Worm (Caenorhabditis elegans) whole organism, L1 larva: Measurements from ENCODE around the gene Y22D7AL.16.

Experiments
- C04F5.9 ChIP-seq: sonication (generic microtip); optimal IDR thresholded peaks from 2 replicates; lab custom pipeline; 2016; ENCODE audit warnings: missing genetic modification characterization, missing compliant biosample characterization
- C16A3.4 ChIP-seq: fragments of 150-350 bp; optimal IDR thresholded peaks from 2 replicates; lab custom pipeline; 2014; ENCODE audit warnings: missing biosample characterization, missing genetic modification characterization
- C34B4.2 ChIP-seq: sonication (generic microtip); optimal IDR thresholded peaks from 2 replicates; lab custom pipeline; 2017; ENCODE audit warnings: mild to moderate bottlenecking, missing genetic modification characterization, missing compliant biosample characterization
- F16B12.6 ChIP-seq: fragments of 150-350 bp; optimal IDR thresholded peaks from 2 replicates; lab custom pipeline; 2014; ENCODE audit warnings: missing biosample characterization, missing genetic modification characterization
- Y116A8C.19 ChIP-seq: sonication (generic microtip); optimal IDR thresholded peaks from 2 replicates; lab custom pipeline; 2016; ENCODE audit warnings: missing compliant biosample characterization, missing genetic modification characterization, borderline replicate concordance
- aha-1 ChIP-seq: fragments of 150-350 bp; optimal IDR thresholded peaks from 2 replicates; lab custom pipeline; 2014; ENCODE audit warnings: missing biosample characterization, missing genetic modification characterization
- alr-1 ChIP-seq: fragments of 200-800 bp; sonication (Bioruptor generic); optimal IDR thresholded peaks from 2 replicates; lab custom pipeline; 2018; ENCODE audit warnings: borderline replicate concordance, mild to moderate bottlenecking, missing genetic modification characterization, missing compliant biosample characterization
- ceh-88 ChIP-seq: fragments of 200-800 bp; sonication (Bioruptor generic); IDR thresholded peaks from 2 replicates; pipeline ENCODE4 v1.3.6; 2022; ENCODE audit warnings: missing genetic modification characterization, missing compliant biosample characterization
- ces-1 ChIP-seq: fragments of 150-350 bp; optimal IDR thresholded peaks from 2 replicates; lab custom pipeline; 2014; ENCODE audit warnings: missing biosample characterization, missing genetic modification reagents, missing genetic modification characterization
- dpl-1 ChIP-seq, 3 experiments: fragments of 150-350 bp in 2 of 3; sonication (generic microtip) in 1 of 3; optimal IDR thresholded peaks; 2 replicates each; lab custom pipeline; 2014 to 2017; ENCODE audit warnings: missing biosample characterization in 3 of 3, missing genetic modification characterization in 3 of 3, missing genetic modification reagents in 3 of 3
- dsc-1 ChIP-seq: sonication (generic microtip); optimal IDR thresholded peaks from 2 replicates; lab custom pipeline; 2016; ENCODE audit warnings: mild to moderate bottlenecking, missing genetic modification characterization, missing compliant biosample characterization
- efl-3 ChIP-seq: fragments of 200-800 bp; sonication (Bioruptor generic); optimal IDR thresholded peaks from 2 replicates; lab custom pipeline; 2018; ENCODE audit warnings: mild to moderate bottlenecking, missing genetic modification characterization, missing compliant biosample characterization
- egl-27 ChIP-seq, 2 experiments: fragments of 150-350 bp in 1 of 2; sonication (generic microtip); optimal IDR thresholded peaks; 3 replicates each; lab custom pipeline; 2017 to 2018; ENCODE audit warnings: missing biosample characterization in 2 of 2, missing genetic modification characterization in 2 of 2, missing genetic modification reagents in 2 of 2
- elt-2 ChIP-seq: sonication (generic microtip); optimal IDR thresholded peaks from 2 replicates; lab custom pipeline; 2016; ENCODE audit warnings: missing genetic modification characterization, mild to moderate bottlenecking, inconsistent platforms, missing compliant biosample characterization, missing genetic modification reagents
- fos-1 ChIP-seq: fragments of 150-350 bp; optimal IDR thresholded peaks from 2 replicates; lab custom pipeline; 2014; ENCODE audit warnings: missing biosample characterization, missing genetic modification characterization
- grh-1 ChIP-seq: fragments of 200-800 bp; sonication (Bioruptor generic); IDR thresholded peaks from 2 replicates; pipeline ENCODE4 v1.3.6; 2022; ENCODE audit warnings: missing genetic modification reagents, missing genetic modification characterization, missing compliant biosample characterization
- hlh-4 ChIP-seq: sonication (generic microtip); optimal IDR thresholded peaks from 2 replicates; lab custom pipeline; 2016; ENCODE audit warnings: mild to moderate bottlenecking, missing genetic modification characterization, missing compliant biosample characterization
- hpl-2 ChIP-seq: fragments of 150-350 bp; optimal IDR thresholded peaks from 2 replicates; lab custom pipeline; 2014; ENCODE audit warnings: missing biosample characterization, missing genetic modification reagents, missing genetic modification characterization
- irx-1 ChIP-seq: sonication (generic microtip); optimal IDR thresholded peaks from 2 replicates; lab custom pipeline; 2016; ENCODE audit warnings: missing genetic modification characterization, missing compliant biosample characterization
- isw-1 ChIP-seq: fragments of 200-800 bp; sonication (Bioruptor generic); IDR thresholded peaks from 2 replicates; pipeline ENCODE4 v1.3.6; 2022; ENCODE audit warnings: missing genetic modification characterization, missing compliant biosample characterization
- lin-14 ChIP-seq: fragments of 200-800 bp; sonication (Bioruptor generic); optimal IDR thresholded peaks from 2 replicates; lab custom pipeline; 2018; ENCODE audit warnings: mild to moderate bottlenecking, missing genetic modification characterization, moderate library complexity, missing compliant biosample characterization
- lin-35 ChIP-seq, 2 experiments: fragments of 150-350 bp; optimal IDR thresholded peaks; 2 replicates each; lab custom pipeline; 2014; ENCODE audit warnings: missing biosample characterization in 2 of 2, missing genetic modification characterization in 2 of 2, missing genetic modification reagents in 2 of 2
- mep-1 ChIP-seq: fragments of 150-350 bp; optimal IDR thresholded peaks from 2 replicates; lab custom pipeline; 2014; ENCODE audit warnings: missing biosample characterization, missing genetic modification characterization
- nhr-11 ChIP-seq: fragments of 150-350 bp; optimal IDR thresholded peaks from 2 replicates; lab custom pipeline; 2014; ENCODE audit warnings: missing biosample characterization, missing genetic modification characterization
- nhr-12 ChIP-seq: sonication (generic microtip); optimal IDR thresholded peaks from 2 replicates; lab custom pipeline; 2017; ENCODE audit warnings: missing biosample characterization, missing genetic modification characterization
- nhr-71 ChIP-seq: sonication (generic microtip); optimal IDR thresholded peaks from 2 replicates; lab custom pipeline; 2016; ENCODE audit warnings: mild to moderate bottlenecking, missing genetic modification characterization, moderate library complexity, missing compliant biosample characterization
- pag-3 ChIP-seq: sonication (generic microtip); optimal IDR thresholded peaks from 2 replicates; lab custom pipeline; 2017; ENCODE audit warnings: missing genetic modification characterization, mild to moderate bottlenecking, missing compliant biosample characterization, antibody characterized with exemption, borderline replicate concordance; ENCODE audit not compliant: insufficient read depth
- rnt-1 ChIP-seq: sonication (generic microtip); optimal IDR thresholded peaks from 2 replicates; lab custom pipeline; 2016; ENCODE audit warnings: mild to moderate bottlenecking, missing genetic modification characterization, moderate library complexity, missing compliant biosample characterization
- snu-23 ChIP-seq: sonication (generic microtip); optimal IDR thresholded peaks from 2 replicates; lab custom pipeline; 2016; ENCODE audit warnings: missing genetic modification characterization, missing compliant biosample characterization
- sox-4 ChIP-seq: sonication (generic microtip); optimal IDR thresholded peaks from 2 replicates; lab custom pipeline; 2016; ENCODE audit warnings: missing genetic modification characterization, missing compliant biosample characterization
- tbx-2 ChIP-seq: sonication (generic microtip); optimal IDR thresholded peaks from 2 replicates; lab custom pipeline; 2016; ENCODE audit warnings: missing genetic modification characterization, missing compliant biosample characterization
- tlp-1 ChIP-seq: fragments of 150-350 bp; optimal IDR thresholded peaks from 2 replicates; lab custom pipeline; 2014; ENCODE audit warnings: missing biosample characterization, missing genetic modification characterization
- unc-30 ChIP-seq: sonication (generic microtip); optimal IDR thresholded peaks from 2 replicates; lab custom pipeline; 2017; ENCODE audit warnings: missing biosample characterization, missing genetic modification characterization
- unc-62 ChIP-seq: fragments of 150-350 bp; optimal IDR thresholded peaks from 2 replicates; lab custom pipeline; 2014; ENCODE audit warnings: missing biosample characterization, missing genetic modification reagents, missing genetic modification characterization
- vab-15 ChIP-seq: sonication (generic microtip); optimal IDR thresholded peaks from 2 replicates; lab custom pipeline; 2017; ENCODE audit warnings: missing genotype, mild to moderate bottlenecking, missing genetic modification characterization, missing compliant biosample characterization
- xbp-1 ChIP-seq: sonication (generic microtip); optimal IDR thresholded peaks from 2 replicates; lab custom pipeline; 2016; ENCODE audit warnings: missing genetic modification characterization, missing compliant biosample characterization
- zag-1 ChIP-seq: fragments of 150-350 bp; optimal IDR thresholded peaks from 2 replicates; lab custom pipeline; 2014; ENCODE audit warnings: missing biosample characterization, missing genetic modification characterization
- zip-4 ChIP-seq: fragments of 200-800 bp; sonication (Bioruptor generic); optimal IDR thresholded peaks from 2 replicates; lab custom pipeline; 2018; ENCODE audit warnings: mild to moderate bottlenecking, missing genetic modification characterization, moderate library complexity, missing compliant biosample characterization
- ztf-11 ChIP-seq, 2 experiments: sonication (generic microtip); optimal IDR thresholded peaks; 2 replicates each; lab custom pipeline; 2016 to 2017; ENCODE audit warnings: missing genetic modification characterization in 2 of 2, missing biosample characterization in 1 of 2, missing compliant biosample characterization in 1 of 2

Gene Y22D7AL.16

ce11 chrIII:1680393-1680792 is 15.4 kb upstream of the Y22D7AL.16 start:
- TF ChIP-seq xbp-1 (tag; lab: Kevin White, UChicago) (no peak), elt-2 (no peak), unc-30 (tag; lab: Kevin White, UChicago) (no peak), rnt-1 (tag; lab: Kevin White, UChicago) (no peak), mep-1 (tag; lab: Kevin White, UChicago) (no peak), unc-62 (GFP tag; lab: Kevin White, UChicago) (no peak), sox-4 (tag; lab: Kevin White, UChicago) (no peak)

ce11 chrIII:1678671-1679070 is 13.7 kb upstream of the Y22D7AL.16 start:
- TF ChIP-seq snu-23 (GFP tag; lab: Kevin White, UChicago) (peak; percentile 14), rnt-1 (tag; lab: Kevin White, UChicago) (peak; percentile 67), lin-14 (peak; percentile 59), nhr-71 (tag; lab: Kevin White, UChicago) (peak; percentile 49), ces-1 (GFP tag; lab: Kevin White, UChicago) (no peak)

- no peak for TF ChIP-seq C16A3.4
- TF ChIP-seq irx-1 (tag; lab: Kevin White, UChicago), result no peak
- TF ChIP-seq isw-1 (GFP tag; lab: Robert Waterston, UW), result no peak
- TF ChIP-seq Y116A8C.19 (tag; lab: Kevin White, UChicago), result no peak
- TF ChIP-seq dpl-1 (GFP tag; optimal IDR thresholded peaks at IDR 0.05; lab: Kevin White, UChicago), result no peak
- no peak for TF ChIP-seq C34B4.2 (tag; lab: Kevin White, UChicago)
- no peak for TF ChIP-seq ztf-11 (tag; optimal IDR thresholded peaks at IDR 0.05; lab: Kevin White, UChicago)
- TF ChIP-seq ceh-88, result no peak
- no peak for TF ChIP-seq alr-1 (tag; lab: Kevin White, UChicago)
- TF ChIP-seq zip-4 (GFP tag; lab: Kevin White, UChicago), result no peak
- no peak for TF ChIP-seq fos-1 (tag; lab: Kevin White, UChicago)
- no peak for TF ChIP-seq rnt-1 (tag; lab: Kevin White, UChicago)
- TF ChIP-seq elt-2, result no peak
- TF ChIP-seq zag-1 (tag; lab: Kevin White, UChicago), result no peak
- TF ChIP-seq egl-27 (tag; optimal IDR thresholded peaks at IDR 0.05; lab: Kevin White, UChicago), result no peak
- TF ChIP-seq pag-3 (tag; lab: Kevin White, UChicago), result no peak
- TF ChIP-seq F16B12.6, result no peak
- no peak for TF ChIP-seq lin-35 (GFP tag; optimal IDR thresholded peaks at IDR 0.05; lab: Kevin White, UChicago)
These were observed 11.6 kb upstream of the Y22D7AL.16 start, which contains the start of gene Y22D7AR.6 for ce11 chrIII:1676588-1676987. Gene Y22D7AR.6, minus strand, starts transcription at chrIII:1676721.

- no peak for TF ChIP-seq C16A3.4
- no peak for TF ChIP-seq hpl-2 (GFP tag; lab: Kevin White, UChicago)
- TF ChIP-seq grh-1 (GFP tag; lab: Robert Waterston, UW), result no peak
- TF ChIP-seq zip-4 (GFP tag; lab: Kevin White, UChicago), result peak; percentile 4
These were observed 9.7 kb upstream of the Y22D7AL.16 start for ce11 chrIII:1674760-1675159.

- no peak for TF ChIP-seq tlp-1
- no peak for TF ChIP-seq vab-15 (tag; lab: Kevin White, UChicago)
- no peak for TF ChIP-seq aha-1
- TF ChIP-seq zag-1 (tag; lab: Kevin White, UChicago), result no peak
- TF ChIP-seq C04F5.9, result no peak
- TF ChIP-seq ceh-88, result no peak
- no peak for TF ChIP-seq rnt-1 (tag; lab: Kevin White, UChicago)
- no peak for TF ChIP-seq nhr-11 (tag; lab: Kevin White, UChicago)
- TF ChIP-seq dsc-1, result no peak
- TF ChIP-seq fos-1 (tag; lab: Kevin White, UChicago), result no peak
- no peak for TF ChIP-seq zip-4 (GFP tag; lab: Kevin White, UChicago)
- no peak for TF ChIP-seq nhr-12
- no peak for TF ChIP-seq C34B4.2 (tag; lab: Kevin White, UChicago)
- no peak for TF ChIP-seq xbp-1 (tag; lab: Kevin White, UChicago)
- no peak for TF ChIP-seq mep-1 (tag; lab: Kevin White, UChicago)
- TF ChIP-seq efl-3 (GFP tag; lab: Kevin White, UChicago), result no peak
- TF ChIP-seq tbx-2 (tag; lab: Kevin White, UChicago), result no peak
- no peak for TF ChIP-seq hlh-4 (tag; lab: Kevin White, UChicago)
These were observed 8.3 kb upstream of the Y22D7AL.16 start for ce11 chrIII:1673320-1673719.
